In genomic region chr2L:9569588-9570434, dm6 we compare ENCODE assay signal across 4 fruit fly cellular contexts.
A peak's percentile ranks its signal among the peaks of the same experiment; 100 is the strongest.
TF ChIP-seq lines count a peak whose summit lies in the region.

No protein-coding gene starts in this region.

TF ChIP-seq in whole organism, adult, 20 proteins besides CTCF, POLR2A, EP300 and RAD21 (continued from another document):
- peak; percentile 96 for TF ChIP-seq cic (GFP tag; optimal IDR thresholded peaks at IDR 0.05; lab: Kevin White, UChicago)
- peak; percentile 65 for TF ChIP-seq toe (GFP tag; optimal IDR thresholded peaks at IDR 0.05; lab: Kevin White, UChicago)

TF ChIP-seq in whole organism, embryonic, 481 proteins besides CTCF, POLR2A, EP300 and RAD21 (continued from another document and continues in another):
- peak; percentile 67 for TF ChIP-seq CG43689 (GFP tag; IDR thresholded peaks at IDR 0.05; lab: Robert Waterston, UW)
- TF ChIP-seq CG31388 (GFP tag; optimal IDR thresholded peaks at IDR 0.05; lab: Kevin White, UChicago) = peak; percentile 86
- TF ChIP-seq crol (GFP tag; IDR thresholded peaks at IDR 0.05; lab: Robert Waterston, UW) = peak; percentile 54
- TF ChIP-seq H15 (GFP tag; IDR thresholded peaks at IDR 0.05; lab: Robert Waterston, UW) = peak; percentile 82
- TF ChIP-seq CG31224 (GFP tag; IDR thresholded peaks at IDR 0.05; lab: Robert Waterston, UW) = peak; percentile 82
- TF ChIP-seq CG15696 (tag; optimal IDR thresholded peaks at IDR 0.05; lab: Kevin White, UChicago) = peak; percentile 92
- TF ChIP-seq CG31441 (GFP tag; IDR thresholded peaks at IDR 0.05; lab: Robert Waterston, UW) = peak; percentile 99
- TF ChIP-seq HmgZ (tag; optimal IDR thresholded peaks at IDR 0.05; lab: Kevin White, UChicago) = peak; percentile 91
- peak; percentile 89 for TF ChIP-seq CG13624 (GFP tag; optimal IDR thresholded peaks at IDR 0.05; lab: Kevin White, UChicago)
- TF ChIP-seq CG2889 (GFP tag; IDR thresholded peaks at IDR 0.05; lab: Robert Waterston, UW) = peak; percentile 73
- peak; percentile 72 for TF ChIP-seq Rx (GFP tag; IDR thresholded peaks at IDR 0.05; lab: Robert Waterston, UW)
- peak; percentile 96 for TF ChIP-seq unpg (GFP tag; optimal IDR thresholded peaks at IDR 0.05; lab: Kevin White, UChicago)
- peak; percentile 90 for TF ChIP-seq nerfin-1 (tag; optimal IDR thresholded peaks at IDR 0.05; lab: Kevin White, UChicago)
- TF ChIP-seq CG16779 (GFP tag; IDR thresholded peaks at IDR 0.05; lab: Robert Waterston, UW) = peak; percentile 51; the same call in 1 of the 2 replicates
- peak; percentile 82 for TF ChIP-seq ap (GFP tag; IDR thresholded peaks at IDR 0.05; lab: Robert Waterston, UW)
- peak; percentile 98 for TF ChIP-seq Oli (tag; optimal IDR thresholded peaks at IDR 0.05; lab: Kevin White, UChicago)
- TF ChIP-seq bsh (GFP tag; optimal IDR thresholded peaks at IDR 0.05; lab: Kevin White, UChicago) = peak; percentile 93 to 97
- TF ChIP-seq psq (GFP tag; optimal IDR thresholded peaks at IDR 0.05; lab: Kevin White, UChicago) = peak; percentile 89
- TF ChIP-seq CG1529 (GFP tag; optimal IDR thresholded peaks at IDR 0.05; lab: Kevin White, UChicago) = peak; percentile 91
- peak; percentile 73; the same call in 1 of the 2 replicates for TF ChIP-seq CG6272 (GFP tag; IDR thresholded peaks at IDR 0.05; lab: Robert Waterston, UW)
- TF ChIP-seq oc (tag; optimal IDR thresholded peaks at IDR 0.05; lab: Kevin White, UChicago) = peak; percentile 88
- peak; percentile 89 for TF ChIP-seq CG14441 (GFP tag; IDR thresholded peaks at IDR 0.05; lab: Robert Waterston, UW)
- TF ChIP-seq CG13424 (tag; optimal IDR thresholded peaks at IDR 0.05; lab: Kevin White, UChicago) = peak; percentile 96
- TF ChIP-seq CG13287 (GFP tag; IDR thresholded peaks at IDR 0.05; lab: Robert Waterston, UW; ENCODE audit: partially characterized antibody) = peak; percentile 43; the same call in 1 of the 2 replicates
- peak; percentile 59 for TF ChIP-seq fd102C (GFP tag; optimal IDR thresholded peaks at IDR 0.05; lab: Kevin White, UChicago)
- peak; percentile 80 for TF ChIP-seq Elba2 (GFP tag; optimal IDR thresholded peaks at IDR 0.05; lab: Kevin White, UChicago)
- TF ChIP-seq cwo (GFP tag; optimal IDR thresholded peaks at IDR 0.05; lab: Kevin White, UChicago) = peak; percentile 98
- peak; percentile 89 for TF ChIP-seq CG8281 (tag; optimal IDR thresholded peaks at IDR 0.05; lab: Kevin White, UChicago)
- TF ChIP-seq lab (GFP tag; optimal IDR thresholded peaks at IDR 0.05; lab: Kevin White, UChicago) = peak; percentile 98
- peak; percentile 90 for TF ChIP-seq Fer2 (tag; optimal IDR thresholded peaks at IDR 0.05; lab: Kevin White, UChicago)
- TF ChIP-seq CG5953 (GFP tag; IDR thresholded peaks at IDR 0.05; lab: Robert Waterston, UW) = peak; percentile 81; the same call in 1 of the 2 replicates
- peak; percentile 71; the same call in 2 of the 3 replicates for TF ChIP-seq ken (GFP tag; IDR thresholded peaks at IDR 0.05; lab: Robert Waterston, UW)
- TF ChIP-seq CG17829 (tag; optimal IDR thresholded peaks at IDR 0.05; lab: Kevin White, UChicago) = peak; percentile 96
- peak; percentile 98 for TF ChIP-seq CG10209 (GFP tag; optimal IDR thresholded peaks at IDR 0.05; lab: Kevin White, UChicago)
- TF ChIP-seq CG16863 (GFP tag; optimal IDR thresholded peaks at IDR 0.05; lab: Kevin White, UChicago) = peak; percentile 83
- TF ChIP-seq Hand (GFP tag; optimal IDR thresholded peaks at IDR 0.05; lab: Kevin White, UChicago) = peak; percentile 96
- peak; percentile 52; the same call in 1 of the 3 replicates for TF ChIP-seq otp (GFP tag; IDR thresholded peaks at IDR 0.05; lab: Robert Waterston, UW)
- peak; percentile 85 for TF ChIP-seq Dip3 (GFP tag; optimal IDR thresholded peaks at IDR 0.05; lab: Kevin White, UChicago)
- TF ChIP-seq CG16813 (GFP tag; IDR thresholded peaks at IDR 0.05; lab: Robert Waterston, UW; ENCODE audit: partially characterized antibody) = peak; percentile 43; the same call in 2 of the 3 replicates
- TF ChIP-seq CG30431 (GFP tag; optimal IDR thresholded peaks at IDR 0.05; lab: Kevin White, UChicago) = peak; percentile 91
- TF ChIP-seq CG10366 (GFP tag; IDR thresholded peaks at IDR 0.05; lab: Robert Waterston, UW) = peak; percentile 85

TF ChIP-seq in whole organism, prepupa, 60 proteins besides CTCF, POLR2A, EP300 and RAD21 (continued from another document):
- TF ChIP-seq CG6808 (GFP tag; optimal IDR thresholded peaks at IDR 0.05; lab: Kevin White, UChicago) = peak; percentile 99
- TF ChIP-seq net (GFP tag; optimal IDR thresholded peaks at IDR 0.05; lab: Kevin White, UChicago) = peak; percentile 97
- peak; percentile 96 for TF ChIP-seq CG11762 (GFP tag; optimal IDR thresholded peaks at IDR 0.05; lab: Kevin White, UChicago; ENCODE audit: insufficient read depth)
- TF ChIP-seq lz (GFP tag; optimal IDR thresholded peaks at IDR 0.05; lab: Kevin White, UChicago) = peak; percentile 94
- TF ChIP-seq CG34406 (GFP tag; optimal IDR thresholded peaks at IDR 0.05; lab: Kevin White, UChicago) = peak; percentile 97
- TF ChIP-seq Sox14 (GFP tag; optimal IDR thresholded peaks at IDR 0.05; lab: Kevin White, UChicago) = peak; percentile 93
- TF ChIP-seq CG10631 (GFP tag; optimal IDR thresholded peaks at IDR 0.05; lab: Kevin White, UChicago) = peak; percentile 96
- peak; percentile 90 for TF ChIP-seq CG11902 (GFP tag; optimal IDR thresholded peaks at IDR 0.05; lab: Kevin White, UChicago)
- TF ChIP-seq CG6163 (GFP tag; IDR thresholded peaks at IDR 0.05; lab: Robert Waterston, UW) = peak; percentile 90
- TF ChIP-seq Smox (GFP tag; optimal IDR thresholded peaks at IDR 0.05; lab: Kevin White, UChicago) = peak; percentile 96
- TF ChIP-seq cyc (GFP tag; optimal IDR thresholded peaks at IDR 0.05; lab: Kevin White, UChicago) = peak; percentile 90
- TF ChIP-seq eg (GFP tag; IDR thresholded peaks at IDR 0.05; lab: Robert Waterston, UW) = peak; percentile 92
- peak; percentile 96 for TF ChIP-seq CG8632 (GFP tag; optimal IDR thresholded peaks at IDR 0.05; lab: Kevin White, UChicago)
- peak; percentile 70 for TF ChIP-seq fkh (GFP tag; optimal IDR thresholded peaks at IDR 0.05; lab: Kevin White, UChicago)
- TF ChIP-seq Eip75B (GFP tag; optimal IDR thresholded peaks at IDR 0.05; lab: Kevin White, UChicago) = peak; percentile 93
- peak; percentile 93 for TF ChIP-seq fd59A (GFP tag; optimal IDR thresholded peaks at IDR 0.05; lab: Kevin White, UChicago)
- TF ChIP-seq CG6276 (GFP tag; optimal IDR thresholded peaks at IDR 0.05; lab: Kevin White, UChicago) = peak; percentile 98
- peak; percentile 93 for TF ChIP-seq pdm3 (GFP tag; optimal IDR thresholded peaks at IDR 0.05; lab: Kevin White, UChicago)
- TF ChIP-seq esn (GFP tag; optimal IDR thresholded peaks at IDR 0.05; lab: Kevin White, UChicago) = peak; percentile 97
- TF ChIP-seq Gug (GFP tag; IDR thresholded peaks at IDR 0.05; lab: Robert Waterston, UW) = peak; percentile 89
- TF ChIP-seq CG7368 (GFP tag; optimal IDR thresholded peaks at IDR 0.05; lab: Kevin White, UChicago) = peak; percentile 92
- TF ChIP-seq vri (GFP tag; optimal IDR thresholded peaks at IDR 0.05; lab: Kevin White, UChicago) = peak; percentile 88
- TF ChIP-seq salr (GFP tag; optimal IDR thresholded peaks at IDR 0.05; lab: Kevin White, UChicago) = peak; percentile 81 to 99
- TF ChIP-seq Ets21C (GFP tag; optimal IDR thresholded peaks at IDR 0.05; lab: Kevin White, UChicago) = peak; percentile 87
- TF ChIP-seq CG11294 (GFP tag; IDR thresholded peaks at IDR 0.05; lab: Robert Waterston, UW) = peak; percentile 90
- peak; percentile 96 for TF ChIP-seq Ets96B (tag; optimal IDR thresholded peaks at IDR 0.05; lab: Kevin White, UChicago)
- peak; percentile 97 for TF ChIP-seq svp (GFP tag; lab: Kevin White, UChicago)
- TF ChIP-seq CG9139 (GFP tag; optimal IDR thresholded peaks at IDR 0.05; lab: Kevin White, UChicago) = peak; percentile 90
- peak; percentile 95 for TF ChIP-seq CG3919 (GFP tag; optimal IDR thresholded peaks at IDR 0.05; lab: Kevin White, UChicago)
- peak; percentile 94 for TF ChIP-seq Sox102F (GFP tag; optimal IDR thresholded peaks at IDR 0.05; lab: Kevin White, UChicago)
- peak; percentile 88 for TF ChIP-seq CG31627 (GFP tag; optimal IDR thresholded peaks at IDR 0.05; lab: Kevin White, UChicago)
- peak; percentile 90 for TF ChIP-seq CG1621 (tag; optimal IDR thresholded peaks at IDR 0.05; lab: Kevin White, UChicago)
- TF ChIP-seq Hr39 (GFP tag; optimal IDR thresholded peaks at IDR 0.05; lab: Kevin White, UChicago) = peak; percentile 87
- TF ChIP-seq CG16779 (tag; optimal IDR thresholded peaks at IDR 0.05; lab: Kevin White, UChicago) = peak; percentile 96
- TF ChIP-seq Lpt (GFP tag; optimal IDR thresholded peaks at IDR 0.05; lab: Kevin White, UChicago) = peak; percentile 96
- TF ChIP-seq Hr4 (GFP tag; optimal IDR thresholded peaks at IDR 0.05; lab: Kevin White, UChicago) = peak; percentile 92
- peak; percentile 98 for TF ChIP-seq CG32006 (GFP tag; optimal IDR thresholded peaks at IDR 0.05; lab: Kevin White, UChicago)
- peak; percentile 95 for TF ChIP-seq dsx (GFP tag; optimal IDR thresholded peaks at IDR 0.05; lab: Kevin White, UChicago; ENCODE audit: poor library complexity, severe bottlenecking)
- peak; percentile 88 for TF ChIP-seq fd85E (GFP tag; optimal IDR thresholded peaks at IDR 0.05; lab: Kevin White, UChicago)
- peak; percentile 88 for TF ChIP-seq Blimp-1 (GFP tag; optimal IDR thresholded peaks at IDR 0.05; lab: Kevin White, UChicago)

TF ChIP-seq in whole organism, wandering third instar larva, 38 proteins besides CTCF, POLR2A, EP300 and RAD21 (continued from another document):
- TF ChIP-seq Rel (GFP tag; optimal IDR thresholded peaks at IDR 0.05; lab: Kevin White, UChicago) (peak; percentile 88), Rel (tag; optimal IDR thresholded peaks at IDR 0.05; lab: Kevin White, UChicago) (peak; percentile 55), HLH106 (tag; optimal IDR thresholded peaks at IDR 0.05; lab: Kevin White, UChicago) (peak; percentile 94), pan (optimal IDR thresholded peaks at IDR 0.05; lab: Kevin White, UChicago) (no peak), Sp1 (GFP tag; optimal IDR thresholded peaks at IDR 0.05; lab: Kevin White, UChicago) (peak; percentile 95), CG9705 (GFP tag; optimal IDR thresholded peaks at IDR 0.05; lab: Kevin White, UChicago) (peak; percentile 82), N (GFP tag; optimal IDR thresholded peaks at IDR 0.05; lab: Kevin White, UChicago) (no peak), GATAd (GFP tag; optimal IDR thresholded peaks at IDR 0.05; lab: Kevin White, UChicago) (no peak), Vsx2 (GFP tag; optimal IDR thresholded peaks at IDR 0.05; lab: Kevin White, UChicago; ENCODE audit: partially characterized antibody) (no peak), dmrt93B (GFP tag; optimal IDR thresholded peaks at IDR 0.05; lab: Kevin White, UChicago) (peak; percentile 91), Hnf4 (GFP tag; optimal IDR thresholded peaks at IDR 0.05; lab: Kevin White, UChicago) (peak; percentile 73), dl (GFP tag; optimal IDR thresholded peaks at IDR 0.05; lab: Kevin White, UChicago; ENCODE audit: insufficient read depth in 1 of 2, partially characterized antibody in 2 of 2) (no peak), psq (GFP tag; optimal IDR thresholded peaks at IDR 0.05; lab: Kevin White, UChicago) (peak; percentile 93), sage (GFP tag; optimal IDR thresholded peaks at IDR 0.05; lab: Kevin White, UChicago) (peak; percentile 93), usp (GFP tag; optimal IDR thresholded peaks at IDR 0.05; lab: Kevin White, UChicago) (no peak), jim (GFP tag; optimal IDR thresholded peaks at IDR 0.05; lab: Kevin White, UChicago) (no peak)
TF ChIP-seq in whole organism, wandering third instar larva: peak in this region for 23.
